Worm (Caenorhabditis elegans): ENCODE data around the gene ZC15.1.
"Not testable (repeated sequence)": the region's sequence is repeated elsewhere in the genome, so short reads cannot be mapped to it uniquely, and the experiment has no call there.

ce11 chrV:20303288-20303687, 2.6 kb upstream of the ZC15.1 start, which contains the start of gene ZC15.3:
- not testable (repeated sequence) for TF ChIP-seq him-1, dao-5 (tag; optimal IDR thresholded peaks at IDR 0.05)

Measured in whole organism, L4/young adult.